Worm (Caenorhabditis elegans): ENCODE results near the gene nhr-221.

ce11 chrV:3526882-3527281, 8.3 kb downstream of the nhr-221 start, which contains the start of gene str-260:
- no peak for TF ChIP-seq unc-62 (GFP tag; optimal IDR thresholded peaks at IDR 0.05)
- no peak for TF ChIP-seq zag-1 (tag; optimal IDR thresholded peaks at IDR 0.05)
- no peak for TF ChIP-seq blmp-1 (tag; optimal IDR thresholded peaks at IDR 0.05; ENCODE audit: insufficient read depth)
- TF ChIP-seq nhr-6 (tag; optimal IDR thresholded peaks at IDR 0.05), result no peak
- no peak for TF ChIP-seq R02D3.7 (tag; optimal IDR thresholded peaks at IDR 0.05)
- TF ChIP-seq ama-1 (optimal IDR thresholded peaks at IDR 0.05), result no peak
- TF ChIP-seq egl-27 (tag; optimal IDR thresholded peaks at IDR 0.05), result no peak
- no peak for TF ChIP-seq skn-1 (tag; optimal IDR thresholded peaks at IDR 0.05)
- TF ChIP-seq lin-39 (tag; optimal IDR thresholded peaks at IDR 0.05), result no peak
- no peak for TF ChIP-seq ZK546.5 (tag; optimal IDR thresholded peaks at IDR 0.05)
- TF ChIP-seq ztf-11 (tag; optimal IDR thresholded peaks at IDR 0.05), result no peak
